Worm (Caenorhabditis elegans): ENCODE results near the gene dgk-5.
A peak's percentile ranks its signal among the peaks of the same experiment; 100 is the strongest.

dgk-5 gene

DNA sequence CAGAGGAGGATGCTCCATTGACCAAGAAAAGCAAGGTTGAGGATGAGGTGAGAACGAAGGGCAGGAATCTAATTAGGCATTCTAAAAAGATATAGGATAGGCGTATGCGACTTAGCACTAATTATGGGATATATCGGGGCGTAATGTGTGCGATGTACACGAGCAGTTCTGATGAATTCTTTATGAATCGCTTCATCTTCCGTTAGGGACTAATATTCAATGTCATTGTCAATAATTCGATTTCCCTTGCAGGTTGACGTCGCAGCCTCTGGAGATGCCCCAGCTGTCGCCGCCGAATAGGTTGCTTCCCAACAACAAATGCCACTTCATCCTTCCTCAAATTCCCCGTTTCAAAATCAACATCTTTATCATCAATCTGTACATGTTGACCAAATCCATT lies 22.3 kb upstream of the dgk-5 start:
- no peak for TF ChIP-seq jun-1 (tag; optimal IDR thresholded peaks at IDR 0.05)
- no peak for TF ChIP-seq nhr-23 (tag; optimal IDR thresholded peaks at IDR 0.05)
- no peak for TF ChIP-seq eor-1 (tag; optimal IDR thresholded peaks at IDR 0.05)
- no peak for TF ChIP-seq elt-3 (tag; optimal IDR thresholded peaks at IDR 0.05)
- TF ChIP-seq pqm-1 (tag; optimal IDR thresholded peaks at IDR 0.05): no peak
- TF ChIP-seq ama-1 (optimal IDR thresholded peaks at IDR 0.05): no peak
- TF ChIP-seq ceh-9 (tag; optimal IDR thresholded peaks at IDR 0.05): no peak
- TF ChIP-seq ceh-16 (tag; optimal IDR thresholded peaks at IDR 0.05): no peak
- no peak for TF ChIP-seq lsy-12 (tag; optimal IDR thresholded peaks at IDR 0.05)
- TF ChIP-seq nhr-237 (tag; optimal IDR thresholded peaks at IDR 0.05): no peak
- no peak for TF ChIP-seq aly-2 (tag; optimal IDR thresholded peaks at IDR 0.05)
- no peak for TF ChIP-seq ceh-28 (tag; optimal IDR thresholded peaks at IDR 0.05)
- TF ChIP-seq lin-15B (tag; optimal IDR thresholded peaks at IDR 0.05): no peak
- no peak for TF ChIP-seq zag-1 (tag; optimal IDR thresholded peaks at IDR 0.05)
- no peak for TF ChIP-seq fkh-2 (tag; optimal IDR thresholded peaks at IDR 0.05)
- no peak for TF ChIP-seq sea-2 (GFP tag; optimal IDR thresholded peaks at IDR 0.05)

DNA sequence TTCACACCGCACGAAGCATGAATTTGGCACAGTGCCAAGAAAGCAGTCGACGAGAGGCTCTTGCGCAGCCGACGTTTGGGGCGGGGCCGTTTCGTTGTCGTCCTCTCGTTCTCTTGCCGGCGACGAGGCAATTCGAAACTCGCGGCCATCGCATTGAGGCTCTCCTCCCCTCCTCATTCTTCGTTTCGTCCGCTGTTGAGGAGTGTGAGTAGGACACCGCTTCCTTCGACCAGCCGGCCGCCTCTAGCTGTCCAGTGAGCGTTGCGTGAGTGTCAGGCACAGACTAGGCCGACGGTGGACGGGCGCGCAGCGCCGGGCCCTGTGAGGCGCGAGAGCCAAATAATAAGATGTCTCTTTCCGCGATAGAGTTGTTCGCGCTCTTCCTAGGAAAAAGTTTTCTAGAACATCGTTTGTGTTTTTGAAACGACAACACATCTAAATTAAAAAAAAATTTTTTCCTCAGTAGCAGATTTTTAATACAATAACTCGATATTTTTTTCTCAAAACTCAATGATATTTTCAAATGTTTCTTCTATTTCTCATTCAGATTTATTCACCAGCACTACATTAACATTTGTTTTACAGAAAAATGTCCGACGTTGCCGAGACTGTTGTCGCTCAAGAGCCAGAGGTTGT lies 21.1 kb upstream of the dgk-5 start, which contains the start of the genes T28D9.11 and T28D9.1:
Gene T28D9.11, minus strand, starts transcription at position 177 of the 636 bp plus-strand sequence.
Gene T28D9.1, plus strand, starts transcription at position 586 of the 636 bp plus-strand sequence.
- TF ChIP-seq fkh-10 (GFP tag; optimal IDR thresholded peaks at IDR 0.05): peak; percentile 54
- peak; percentile 15 for TF ChIP-seq sea-2 (GFP tag; optimal IDR thresholded peaks at IDR 0.05)
- no peak for TF ChIP-seq nhr-23 (tag; optimal IDR thresholded peaks at IDR 0.05)
- TF ChIP-seq ztf-4 (tag; optimal IDR thresholded peaks at IDR 0.05): peak; percentile 17
- TF ChIP-seq mml-1 (tag; optimal IDR thresholded peaks at IDR 0.05): no peak
- peak; percentile 19 for TF ChIP-seq pha-4 (tag; optimal IDR thresholded peaks at IDR 0.05)
- TF ChIP-seq aly-2 (tag; optimal IDR thresholded peaks at IDR 0.05): no peak
- peak; percentile 80 for TF ChIP-seq lin-15B (tag; optimal IDR thresholded peaks at IDR 0.05)
- peak; percentile 76 for TF ChIP-seq hmg-11 (tag; optimal IDR thresholded peaks at IDR 0.05)
- peak; percentile 47 for TF ChIP-seq lsy-12 (tag; optimal IDR thresholded peaks at IDR 0.05)
- TF ChIP-seq nfya-1 (tag; optimal IDR thresholded peaks at IDR 0.05; ENCODE audit: insufficient read depth): peak; percentile 86
- TF ChIP-seq ama-1 (optimal IDR thresholded peaks at IDR 0.05): peak; percentile 89
- peak; percentile 97 for TF ChIP-seq snpc-4 (tag; optimal IDR thresholded peaks at IDR 0.05)
- TF ChIP-seq lin-39 (tag; optimal IDR thresholded peaks at IDR 0.05): peak; percentile 75

DNA sequence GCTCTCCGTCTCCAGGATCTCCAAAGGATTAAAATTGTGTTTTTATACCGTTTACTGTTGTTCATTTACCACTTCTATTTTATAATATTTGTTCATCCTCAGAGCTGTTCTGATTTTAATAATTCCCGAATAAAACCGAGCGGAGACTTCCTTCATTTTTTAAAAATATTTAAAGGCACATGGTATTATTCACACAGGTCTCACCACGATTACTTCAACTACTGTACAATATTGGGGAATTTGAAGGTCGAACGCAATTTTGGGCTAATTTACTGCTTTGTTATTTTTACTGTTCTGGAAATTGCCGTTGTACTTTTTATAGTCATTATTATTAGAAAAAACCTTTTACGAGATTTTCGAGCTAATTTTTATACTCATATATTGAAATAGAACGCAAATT lies 20.3 kb upstream of the dgk-5 start:
- no peak for TF ChIP-seq unc-39 (tag; optimal IDR thresholded peaks at IDR 0.05)

DNA sequence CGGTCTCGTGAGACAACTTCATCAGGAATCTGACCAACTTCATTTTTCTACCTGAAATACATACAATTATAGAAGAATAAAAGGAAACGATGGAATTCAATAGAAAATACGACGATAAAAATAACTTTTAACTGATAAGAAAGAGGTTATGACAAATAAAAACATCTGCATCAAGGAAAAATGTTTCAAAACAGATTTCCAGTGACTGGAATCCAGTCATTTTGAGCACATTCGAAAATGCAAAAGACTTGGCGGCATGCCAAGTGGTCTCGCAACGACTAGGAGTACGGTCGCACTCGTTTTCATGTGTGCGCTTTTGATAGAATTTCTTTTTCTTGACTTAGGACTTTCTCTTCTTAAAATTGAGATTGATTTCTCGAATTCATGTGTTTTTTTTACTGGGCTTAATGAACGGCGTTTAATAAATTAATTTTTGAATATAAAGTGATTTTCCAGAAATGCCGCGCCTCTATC lies 18.9 kb upstream of the dgk-5 start, which contains the start of the genes snr-3 and rsp-5:
Gene snr-3, minus strand, starts transcription at position 51 of the 474 bp plus-strand sequence.
Gene rsp-5, plus strand, starts transcription at position 455 of the 474 bp plus-strand sequence.
- TF ChIP-seq egl-27 (tag; optimal IDR thresholded peaks at IDR 0.05) (no peak), nhr-43 (tag; optimal IDR thresholded peaks at IDR 0.05; ENCODE audit: poor library complexity, severe bottlenecking) (peak; percentile 39), lsy-12 (tag; optimal IDR thresholded peaks at IDR 0.05) (peak; percentile 9), fos-1 (tag; optimal IDR thresholded peaks at IDR 0.05) (no peak), aly-2 (tag; optimal IDR thresholded peaks at IDR 0.05) (no peak), ceh-28 (tag; optimal IDR thresholded peaks at IDR 0.05) (peak; percentile 22), nfya-1 (tag; optimal IDR thresholded peaks at IDR 0.05; ENCODE audit: insufficient read depth) (peak; percentile 95), nhr-25 (tag; optimal IDR thresholded peaks at IDR 0.05) (peak; percentile 85), R02D3.7 (tag; optimal IDR thresholded peaks at IDR 0.05) (peak; percentile 51), pqm-1 (tag; optimal IDR thresholded peaks at IDR 0.05) (peak; percentile 34), nhr-23 (tag; optimal IDR thresholded peaks at IDR 0.05) (peak; percentile 80), elt-2 (tag; optimal IDR thresholded peaks at IDR 0.05) (peak; percentile 47), pha-4 (tag; optimal IDR thresholded peaks at IDR 0.05) (peak; percentile 81), snpc-4 (tag; optimal IDR thresholded peaks at IDR 0.05) (peak; percentile 63), mml-1 (tag; optimal IDR thresholded peaks at IDR 0.05) (no peak), fkh-2 (tag; optimal IDR thresholded peaks at IDR 0.05) (no peak), nhr-76 (tag; optimal IDR thresholded peaks at IDR 0.05) (no peak), lin-39 (tag; optimal IDR thresholded peaks at IDR 0.05) (peak; percentile 61), ztf-4 (tag; optimal IDR thresholded peaks at IDR 0.05) (no peak), egl-5 (tag; optimal IDR thresholded peaks at IDR 0.05) (peak; percentile 92), lin-15B (tag; optimal IDR thresholded peaks at IDR 0.05) (peak; percentile 78)
